Fruit fly (Drosophila melanogaster) whole organism, embryonic: Measurements from ENCODE around the gene CG5902.

ENCODE experiments used
- Adf1 ChIP-seq: fragments of 200-800 bp; sonication (Bioruptor generic); IDR thresholded peaks from 2 replicates; pipeline ENCODE4 v1.3.6; 2022; ENCODE audit warnings: missing biosample characterization, missing genetic modification characterization
- Atf6 ChIP-seq: fragments of 200-800 bp; sonication (Bioruptor generic); IDR thresholded peaks from 2 replicates; pipeline ENCODE4 v1.3.6; 2022; ENCODE audit warnings: missing biosample characterization, missing genetic modification characterization
- CG10147 ChIP-seq: fragments of 200-800 bp; sonication (Bioruptor generic); optimal IDR thresholded peaks from 2 replicates; lab custom pipeline; 2019; ENCODE audit warnings: missing biosample characterization, mild to moderate bottlenecking, missing genetic modification characterization, moderate library complexity
- CG10366 ChIP-seq: fragments of 200-800 bp; sonication (Bioruptor generic); IDR thresholded peaks from 2 replicates; pipeline ENCODE4 v1.3.6; 2022; ENCODE audit warnings: missing biosample characterization, missing genetic modification characterization
- CG10979 ChIP-seq: fragments of 200-800 bp; sonication (Bioruptor generic); optimal IDR thresholded peaks from 2 replicates; lab custom pipeline; 2018; ENCODE audit warnings: missing biosample characterization, mild to moderate bottlenecking, missing genetic modification characterization, moderate library complexity
- CG11247 ChIP-seq: fragments of 200-800 bp; sonication (Bioruptor generic); IDR thresholded peaks from 2 replicates; pipeline ENCODE4 v1.3.6; 2022; ENCODE audit warnings: missing biosample characterization, missing genetic modification characterization
- CG11560 ChIP-seq: fragments of 200-800 bp; sonication (Bioruptor generic); IDR thresholded peaks from 3 replicates; pipeline ENCODE4 v1.3.6; 2022; ENCODE audit warnings: missing biosample characterization, missing genetic modification characterization
- CG12236 ChIP-seq: fragments of 200-800 bp; sonication (Bioruptor generic); optimal IDR thresholded peaks from 2 replicates; lab custom pipeline; 2016; ENCODE audit warnings: missing biosample characterization, missing genetic modification characterization
- CG17568 ChIP-seq: fragments of 200-800 bp; sonication (Bioruptor generic); optimal IDR thresholded peaks from 2 replicates; lab custom pipeline; 2018; ENCODE audit warnings: missing biosample characterization, mild to moderate bottlenecking, missing genetic modification characterization, moderate library complexity
- CG17802 ChIP-seq: fragments of 200-800 bp; sonication (Bioruptor generic); optimal IDR thresholded peaks from 2 replicates; lab custom pipeline; 2018; ENCODE audit warnings: missing biosample characterization, mild to moderate bottlenecking, missing genetic modification characterization, moderate library complexity
- CG2712 ChIP-seq: fragments of 200-800 bp; optimal IDR thresholded peaks from 3 replicates; lab custom pipeline; 2019; ENCODE audit warnings: missing biosample characterization, mild to moderate bottlenecking, missing genetic modification characterization, moderate library complexity
- CG31441 ChIP-seq: fragments of 200-800 bp; sonication (Bioruptor generic); IDR thresholded peaks from 2 replicates; pipeline ENCODE4 v1.3.6; 2022; ENCODE audit warnings: missing biosample characterization, missing genetic modification characterization
- CG3407 ChIP-seq: fragments of 200-800 bp; sonication (Bioruptor generic); optimal IDR thresholded peaks from 2 replicates; lab custom pipeline; 2018; ENCODE audit warnings: missing biosample characterization, mild to moderate bottlenecking, missing genetic modification characterization
- CG34422 ChIP-seq: fragments of 200-800 bp; sonication (Bioruptor generic); IDR thresholded peaks from 3 replicates; pipeline ENCODE4 v1.3.6; 2022; ENCODE audit warnings: missing biosample characterization, missing genetic modification characterization
- CG42726 ChIP-seq: fragments of 200-800 bp; sonication (Bioruptor generic); IDR thresholded peaks from 2 replicates; pipeline ENCODE4 v1.3.6; 2022; ENCODE audit warnings: missing biosample characterization, missing genetic modification characterization; ENCODE audit not compliant: partially characterized antibody
- CG4328 ChIP-seq: fragments of 200-800 bp; sonication (Bioruptor generic); optimal IDR thresholded peaks from 3 replicates; lab custom pipeline; 2017; ENCODE audit warnings: missing biosample characterization, missing genetic modification reagents, missing genetic modification characterization
- CG4730 ChIP-seq: fragments of 200-800 bp; sonication (Bioruptor generic); IDR thresholded peaks from 2 replicates; pipeline ENCODE4 v1.3.6; 2022; ENCODE audit warnings: missing biosample characterization, missing genetic modification characterization
- CG8924 ChIP-seq: fragments of 200-800 bp; optimal IDR thresholded peaks from 3 replicates; lab custom pipeline; 2019; ENCODE audit warnings: missing biosample characterization, mild to moderate bottlenecking, missing genetic modification characterization, moderate library complexity
- CG9609 ChIP-seq: fragments of 200-800 bp; sonication (Bioruptor generic); optimal IDR thresholded peaks from 3 replicates; lab custom pipeline; 2016; ENCODE audit warnings: missing biosample characterization, missing genetic modification characterization
- Dip3 ChIP-seq: fragments of 200-800 bp; sonication (Bioruptor generic); optimal IDR thresholded peaks from 3 replicates; lab custom pipeline; 2016; ENCODE audit warnings: missing biosample characterization, missing genetic modification characterization
- Fer2 ChIP-seq: fragments of 200-800 bp; sonication (Bioruptor generic); optimal IDR thresholded peaks from 2 replicates; lab custom pipeline; 2018; ENCODE audit warnings: missing biosample characterization, mild to moderate bottlenecking, missing genetic modification characterization, moderate library complexity
- Fer3 ChIP-seq: fragments of 200-800 bp; sonication (Bioruptor generic); optimal IDR thresholded peaks from 2 replicates; lab custom pipeline; 2018; ENCODE audit warnings: missing biosample characterization, mild to moderate bottlenecking, missing genetic modification characterization, moderate library complexity
- GATAe ChIP-seq: fragments of 200-800 bp; sonication (Bioruptor generic); conservative IDR thresholded peaks from 2 replicates; pipeline ENCODE4 v1.3.6; 2022; ENCODE audit warnings: missing biosample characterization, missing genetic modification characterization
- MBD-R2 ChIP-seq: fragments of 200-800 bp; sonication (Bioruptor generic); IDR thresholded peaks from 2 replicates; pipeline ENCODE4 v1.3.6; 2022; ENCODE audit warnings: missing biosample characterization, missing genetic modification characterization
- MESR4 ChIP-seq: fragments of 200-800 bp; sonication (Bioruptor generic); optimal IDR thresholded peaks from 2 replicates; lab custom pipeline; 2018; ENCODE audit warnings: missing biosample characterization, mild to moderate bottlenecking, missing genetic modification characterization, moderate library complexity
- Max ChIP-seq: fragments of 200-800 bp; sonication (Bioruptor generic); optimal IDR thresholded peaks from 2 replicates; lab custom pipeline; 2016; ENCODE audit warnings: missing biosample characterization, mild to moderate bottlenecking, missing genetic modification characterization
- Meics ChIP-seq: fragments of 200-800 bp; sonication (Bioruptor generic); optimal IDR thresholded peaks from 2 replicates; lab custom pipeline; 2017; ENCODE audit warnings: missing biosample characterization, mild to moderate bottlenecking, missing genetic modification characterization
- Myb ChIP-seq: fragments of 200-800 bp; sonication (Bioruptor generic); optimal IDR thresholded peaks from 2 replicates; lab custom pipeline; 2016; ENCODE audit warnings: missing biosample characterization, missing genetic modification characterization
- NFAT ChIP-seq: fragments of 200-800 bp; sonication (Bioruptor generic); IDR thresholded peaks from 2 replicates; pipeline ENCODE4 v1.3.6; 2022; ENCODE audit warnings: missing biosample characterization, missing genetic modification characterization
- Usf ChIP-seq: fragments of 200-800 bp; sonication (Bioruptor generic); optimal IDR thresholded peaks from 2 replicates; lab custom pipeline; 2017; ENCODE audit warnings: missing genotype, missing biosample characterization, missing genetic modification characterization
- YL-1 ChIP-seq: fragments of 200-800 bp; sonication (Bioruptor generic); optimal IDR thresholded peaks from 3 replicates; lab custom pipeline; 2017; ENCODE audit warnings: missing biosample characterization, mild to moderate bottlenecking, missing genetic modification characterization
- caup ChIP-seq: fragments of 200-800 bp; sonication (Bioruptor generic); optimal IDR thresholded peaks from 3 replicates; lab custom pipeline; 2017; ENCODE audit warnings: missing biosample characterization, mild to moderate bottlenecking, missing genetic modification characterization, moderate library complexity; ENCODE audit not compliant: severe bottlenecking
- cg ChIP-seq: fragments of 200-800 bp; sonication (Bioruptor generic); optimal IDR thresholded peaks from 3 replicates; lab custom pipeline; 2019; ENCODE audit warnings: missing biosample characterization, mild to moderate bottlenecking, missing genetic modification characterization, moderate library complexity
- ci ChIP-seq: fragments of 200-800 bp; sonication (Bioruptor generic); IDR thresholded peaks from 3 replicates; pipeline ENCODE4 v1.3.6; 2022; ENCODE audit warnings: missing biosample characterization, missing genetic modification characterization
- croc ChIP-seq: fragments of 200-800 bp; sonication (Bioruptor generic); conservative IDR thresholded peaks from 3 replicates; pipeline ENCODE4 v1.3.6; 2022; ENCODE audit warnings: missing biosample characterization, missing genetic modification characterization
- cwo ChIP-seq: fragments of 200-800 bp; sonication (Bioruptor generic); optimal IDR thresholded peaks from 3 replicates; lab custom pipeline; 2017; ENCODE audit warnings: missing biosample characterization, missing genetic modification characterization, mild to moderate bottlenecking, moderate library complexity, missing genetic modification reagents
- dmrt11E ChIP-seq: fragments of 200-800 bp; sonication (Bioruptor generic); optimal IDR thresholded peaks from 3 replicates; lab custom pipeline; 2018; ENCODE audit warnings: missing biosample characterization, mild to moderate bottlenecking, missing genetic modification characterization, moderate library complexity
- esg ChIP-seq: fragments of 200-800 bp; sonication (Bioruptor generic); conservative IDR thresholded peaks from 2 replicates; pipeline ENCODE4 v1.3.6; 2022; ENCODE audit warnings: missing biosample characterization, missing genetic modification characterization
- fd102C ChIP-seq: fragments of 200-800 bp; sonication (Bioruptor generic); optimal IDR thresholded peaks from 2 replicates; lab custom pipeline; 2018; ENCODE audit warnings: missing biosample characterization, mild to moderate bottlenecking, missing genetic modification characterization, moderate library complexity
- fd96Cb ChIP-seq: fragments of 200-800 bp; sonication (Bioruptor generic); optimal IDR thresholded peaks from 2 replicates; lab custom pipeline; 2018; ENCODE audit warnings: missing biosample characterization, mild to moderate bottlenecking, missing genetic modification characterization, moderate library complexity
- gce ChIP-seq: fragments of 200-800 bp; sonication (Bioruptor generic); IDR thresholded peaks from 3 replicates; pipeline ENCODE4 v1.3.6; 2022; ENCODE audit warnings: missing biosample characterization, missing genetic modification characterization
- knrl ChIP-seq: fragments of 200-800 bp; sonication (Bioruptor generic); IDR thresholded peaks from 3 replicates; pipeline ENCODE4 v1.3.6; 2022; ENCODE audit warnings: missing biosample characterization, missing genetic modification characterization; ENCODE audit not compliant: partially characterized antibody
- luna ChIP-seq: fragments of 200-800 bp; sonication (Bioruptor generic); optimal IDR thresholded peaks from 2 replicates; lab custom pipeline; 2016; ENCODE audit warnings: missing biosample characterization, missing genetic modification characterization
- nerfin-1 ChIP-seq: fragments of 200-800 bp; sonication (Bioruptor generic); optimal IDR thresholded peaks from 3 replicates; lab custom pipeline; 2019; ENCODE audit warnings: missing biosample characterization, mild to moderate bottlenecking, missing genetic modification characterization, moderate library complexity
- odd ChIP-seq: fragments of 200-800 bp; sonication (Bioruptor generic); optimal IDR thresholded peaks from 2 replicates; lab custom pipeline; 2017; ENCODE audit warnings: missing biosample characterization, mild to moderate bottlenecking, missing genetic modification characterization
- org-1 ChIP-seq: fragments of 200-800 bp; sonication (Bioruptor generic); optimal IDR thresholded peaks from 2 replicates; lab custom pipeline; 2017; ENCODE audit warnings: missing biosample characterization, missing genetic modification characterization
- ranshi ChIP-seq: fragments of 200-800 bp; sonication (Bioruptor generic); IDR thresholded peaks from 2 replicates; pipeline ENCODE4 v1.3.6; 2022; ENCODE audit warnings: missing biosample characterization, missing genetic modification characterization
- sens-2 ChIP-seq: fragments of 200-800 bp; sonication (Bioruptor generic); IDR thresholded peaks from 2 replicates; pipeline ENCODE4 v1.3.6; 2022; ENCODE audit warnings: missing biosample characterization, missing genetic modification characterization
- sima ChIP-seq: fragments of 200-800 bp; sonication (Bioruptor generic); optimal IDR thresholded peaks from 2 replicates; lab custom pipeline; 2016; ENCODE audit warnings: missing biosample characterization, missing genetic modification characterization
- toy ChIP-seq: fragments of 200-800 bp; sonication (Bioruptor generic); IDR thresholded peaks from 2 replicates; pipeline ENCODE4 v1.3.6; 2022; ENCODE audit warnings: missing biosample characterization, missing genetic modification characterization
- usp ChIP-seq: fragments of >200 bp; optimal IDR thresholded peaks from 2 replicates; lab custom pipeline; 2017; ENCODE audit warnings: missing biosample characterization, missing genetic modification characterization

Gene CG5902

dm6 chr3R:23969449-23969848 is 17.0 kb upstream of the CG5902 start (continued):
- TF ChIP-seq dmrt11E (tag; lab: Kevin White, UChicago) (no peak), CG4328 (peak; percentile 9), CG8924 (tag; lab: Kevin White, UChicago) (peak; percentile 54), CG17802 (tag; lab: Kevin White, UChicago) (no peak), MESR4 (GFP tag; lab: Kevin White, UChicago) (no peak), CG17568 (GFP tag; lab: Kevin White, UChicago) (no peak), nerfin-1 (tag; lab: Kevin White, UChicago) (peak; percentile 33), toy (GFP tag; lab: Robert Waterston, UW) (no peak), Myb (no peak), Max (GFP tag; lab: Kevin White, UChicago) (no peak), CG12236 (GFP tag; lab: Kevin White, UChicago) (no peak), CG3407 (peak; percentile 32), CG2712 (peak; percentile 62), Dip3 (GFP tag; lab: Kevin White, UChicago) (no peak), odd (GFP tag; lab: Kevin White, UChicago) (no peak), CG10366 (peak; percentile 53), Fer3 (tag; lab: Kevin White, UChicago) (peak; percentile 61), gce (GFP tag; lab: Robert Waterston, UW) (no peak), YL-1 (GFP tag; lab: Kevin White, UChicago) (no peak), usp (GFP tag; lab: Kevin White, UChicago) (no peak), CG9609 (GFP tag; lab: Kevin White, UChicago) (no peak), croc (no peak; the same call in 2 of the 3 replicates), esg (GFP tag; lab: Robert Waterston, UW) (peak; percentile 31; the same call in 1 of the 2 replicates), Meics (peak; percentile 41), fd102C (no peak), Fer2 (peak; percentile 46), GATAe (GFP tag; lab: Robert Waterston, UW) (no peak), caup (GFP tag; lab: Kevin White, UChicago) (peak; percentile 18), CG11560 (no peak), CG34422 (no peak; the same call in 1 of the 3 replicates), CG10147 (peak; percentile 32), org-1 (GFP tag; lab: Kevin White, UChicago) (peak; percentile 20), MBD-R2 (GFP tag; lab: Robert Waterston, UW) (no peak), Usf (no peak), CG11247 (GFP tag; lab: Robert Waterston, UW) (no peak), sima (GFP tag; lab: Kevin White, UChicago) (no peak), fd96Cb (tag; lab: Kevin White, UChicago) (peak; percentile 33), Adf1 (GFP tag; lab: Robert Waterston, UW) (no peak), CG10979 (tag; lab: Kevin White, UChicago) (peak; percentile 49), luna (GFP tag; lab: Kevin White, UChicago) (no peak), CG31441 (GFP tag; lab: Robert Waterston, UW) (peak; percentile 61), sens-2 (GFP tag; lab: Robert Waterston, UW) (peak; percentile 17; the same call in 1 of the 2 replicates), CG42726 (GFP tag; lab: Robert Waterston, UW) (no peak), knrl (GFP tag; lab: Robert Waterston, UW) (no peak), NFAT (GFP tag; lab: Robert Waterston, UW) (0 out of 2 replicates have a peak, but pooled peaks have one; percentile 3), ci (GFP tag; lab: Robert Waterston, UW) (0 out of 3 replicates have a peak, but pooled peaks have one; percentile 52), ranshi (GFP tag; lab: Robert Waterston, UW) (peak; percentile 26; the same call in 1 of the 2 replicates), CG4730 (GFP tag; lab: Robert Waterston, UW) (0 out of 2 replicates have a peak, but pooled peaks have one; percentile 40), Atf6 (GFP tag; lab: Robert Waterston, UW) (peak; percentile 66), cg (GFP tag; lab: Kevin White, UChicago) (no peak), cwo (GFP tag; lab: Kevin White, UChicago) (peak; percentile 53)
